Fruit fly (Drosophila melanogaster): ENCODE data around the gene SdhBL.

The SdhBL gene

DNA sequence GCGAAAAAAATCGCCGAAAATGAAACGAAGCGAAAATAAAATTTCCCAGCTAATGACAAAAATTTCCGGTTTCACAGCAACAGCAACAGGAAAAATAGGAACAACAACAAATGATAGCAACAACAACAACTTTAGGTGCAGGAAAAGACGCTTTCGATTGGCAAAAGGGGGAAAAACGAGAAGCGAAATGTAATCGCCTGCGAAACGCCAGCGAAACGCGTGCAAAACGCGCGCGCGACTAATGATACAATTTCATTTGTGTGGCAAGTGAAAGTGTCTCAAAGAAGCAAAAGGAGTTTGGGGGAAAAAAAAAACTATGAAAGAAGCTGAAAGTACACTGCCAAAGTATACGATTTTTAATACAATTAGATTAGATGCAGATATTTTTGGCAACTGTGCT is 47.7 kb downstream of the SdhBL start:
- TF ChIP-seq sage (GFP tag; optimal IDR thresholded peaks at IDR 0.05) (no peak), usp (GFP tag; optimal IDR thresholded peaks at IDR 0.05) (no peak), Mio (GFP tag; optimal IDR thresholded peaks at IDR 0.05) (no peak), Myc (optimal IDR thresholded peaks at IDR 0.05) (no peak), brk (GFP tag; optimal IDR thresholded peaks at IDR 0.05) (no peak), woc (GFP tag; optimal IDR thresholded peaks at IDR 0.05) (no peak), Vsx2 (GFP tag; optimal IDR thresholded peaks at IDR 0.05; ENCODE audit: partially characterized antibody) (no peak), Rel (GFP tag; optimal IDR thresholded peaks at IDR 0.05) (no peak), Rel (tag; optimal IDR thresholded peaks at IDR 0.05) (no peak), rgr (GFP tag; optimal IDR thresholded peaks at IDR 0.05) (no peak), h (GFP tag; optimal IDR thresholded peaks at IDR 0.05) (no peak), Abd-B (GFP tag; optimal IDR thresholded peaks at IDR 0.05) (no peak), lola (GFP tag; optimal IDR thresholded peaks at IDR 0.05) (no peak), br (GFP tag; optimal IDR thresholded peaks at IDR 0.05) (no peak), Hr83 (GFP tag; optimal IDR thresholded peaks at IDR 0.05; ENCODE audit: poor library complexity, severe bottlenecking) (no peak), psq (GFP tag; optimal IDR thresholded peaks at IDR 0.05) (no peak), foxo (GFP tag; optimal IDR thresholded peaks at IDR 0.05) (no peak), Sp1 (GFP tag; optimal IDR thresholded peaks at IDR 0.05) (no peak), OdsH (GFP tag; optimal IDR thresholded peaks at IDR 0.05) (no peak), CG9705 (GFP tag; optimal IDR thresholded peaks at IDR 0.05) (no peak)

DNA sequence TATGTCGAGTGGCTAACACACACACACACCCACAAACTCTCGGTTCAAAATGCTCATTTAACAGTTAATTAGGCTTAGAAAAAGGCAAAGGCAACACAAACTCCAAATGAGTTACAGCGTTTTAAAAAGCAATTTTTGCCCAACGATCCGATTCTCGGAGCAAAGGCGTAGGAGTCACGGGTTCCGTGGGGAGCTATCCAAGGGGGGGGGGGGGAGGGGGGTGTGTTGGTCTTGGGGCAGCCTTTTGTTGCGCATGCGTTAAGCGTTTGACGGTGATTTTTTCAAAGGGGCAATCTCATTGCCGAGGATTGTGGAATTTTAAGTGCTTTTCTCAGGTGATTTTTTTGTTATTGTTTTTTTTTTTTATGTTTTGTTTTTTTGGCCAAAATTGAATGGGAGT is 48.4 kb downstream of the SdhBL start:
- TF ChIP-seq Dfd (GFP tag; optimal IDR thresholded peaks at IDR 0.05) (peak; percentile 68), ey (GFP tag; optimal IDR thresholded peaks at IDR 0.05) (no peak), Mio (GFP tag; optimal IDR thresholded peaks at IDR 0.05) (no peak), br (GFP tag; optimal IDR thresholded peaks at IDR 0.05) (no peak)

DNA sequence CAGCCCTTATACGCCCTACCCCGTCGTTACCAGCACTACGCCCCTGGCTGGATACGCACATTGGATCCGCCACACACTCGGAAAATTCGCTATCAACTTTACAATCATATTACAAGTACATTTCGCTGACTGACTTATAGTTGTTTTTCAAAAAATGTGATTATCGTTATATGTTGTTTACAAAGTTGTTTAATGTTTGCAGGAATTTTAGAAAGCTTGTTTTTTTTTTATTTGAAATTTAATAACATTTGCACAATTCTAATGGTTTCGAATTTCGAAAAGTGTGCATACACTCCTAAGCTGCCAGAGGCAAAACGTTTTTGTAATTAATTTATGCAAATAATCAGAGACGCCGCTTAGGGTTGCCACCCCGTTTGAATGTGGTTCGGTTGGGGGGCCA is 49.9 kb downstream of the SdhBL start:
- TF ChIP-seq usp (GFP tag; optimal IDR thresholded peaks at IDR 0.05) (no peak), foxo (GFP tag; optimal IDR thresholded peaks at IDR 0.05) (no peak), Vsx2 (GFP tag; optimal IDR thresholded peaks at IDR 0.05; ENCODE audit: partially characterized antibody) (no peak), Mio (GFP tag; optimal IDR thresholded peaks at IDR 0.05) (no peak)
